Fruit fly (Drosophila melanogaster) whole organism, pupa: ENCODE measurements around the gene Ccp84Ae.

Source experiments
- CG10348 ChIP-seq: fragments of 200-800 bp; sonication (Bioruptor generic); IDR thresholded peaks from 2 replicates; pipeline ENCODE4 v1.3.6; 2022; ENCODE audit warnings: missing biosample characterization, missing genetic modification characterization
- CG12605 ChIP-seq: fragments of 200-800 bp; sonication (Bioruptor generic); IDR thresholded peaks from 2 replicates; pipeline ENCODE4 v1.3.6; 2022; ENCODE audit warnings: missing biosample characterization, missing genetic modification characterization
- CG13204 ChIP-seq: fragments of 200-800 bp; sonication (Bioruptor generic); optimal IDR thresholded peaks from 2 replicates; lab custom pipeline; 2018; ENCODE audit warnings: missing biosample characterization, mild to moderate bottlenecking, missing genetic modification characterization, moderate library complexity
- CG14655 ChIP-seq: fragments of 200-800 bp; sonication (Bioruptor generic); optimal IDR thresholded peaks from 3 replicates; lab custom pipeline; 2017; ENCODE audit warnings: mild to moderate bottlenecking, missing biosample characterization, missing genetic modification reagents, missing genetic modification characterization
- CG15710 ChIP-seq: fragments of 200-800 bp; sonication (Bioruptor generic); optimal IDR thresholded peaks from 2 replicates; lab custom pipeline; 2018; ENCODE audit warnings: missing biosample characterization, mild to moderate bottlenecking, missing genetic modification characterization, moderate library complexity
- CG17806 ChIP-seq: fragments of 200-800 bp; sonication (Bioruptor generic); optimal IDR thresholded peaks from 2 replicates; lab custom pipeline; 2018; ENCODE audit warnings: missing biosample characterization, mild to moderate bottlenecking, missing genetic modification characterization, moderate library complexity
- CG32121 ChIP-seq: fragments of 200-800 bp; sonication (Bioruptor generic); IDR thresholded peaks from 2 replicates; pipeline ENCODE4 v1.3.6; 2022; ENCODE audit warnings: missing biosample characterization, missing genetic modification characterization
- CG8159 ChIP-seq: fragments of 200-800 bp; sonication (Bioruptor generic); optimal IDR thresholded peaks from 3 replicates; lab custom pipeline; 2018; ENCODE audit warnings: missing biosample characterization, mild to moderate bottlenecking, missing genetic modification characterization, moderate library complexity
- CG8301 ChIP-seq: fragments of 200-800 bp; sonication (Bioruptor generic); optimal IDR thresholded peaks from 2 replicates; lab custom pipeline; 2018; ENCODE audit warnings: missing biosample characterization, mild to moderate bottlenecking, missing genetic modification characterization
- CG9948 ChIP-seq: fragments of 200-800 bp; sonication (Bioruptor generic); optimal IDR thresholded peaks from 2 replicates; lab custom pipeline; 2018; ENCODE audit warnings: missing biosample characterization, mild to moderate bottlenecking, missing genetic modification characterization, moderate library complexity
- D1 ChIP-seq: fragments of 200-800 bp; sonication (Bioruptor generic); optimal IDR thresholded peaks from 2 replicates; lab custom pipeline; 2018; ENCODE audit warnings: missing biosample characterization, mild to moderate bottlenecking, missing genetic modification characterization, moderate library complexity
- Ets98B ChIP-seq: fragments of 200-800 bp; sonication (Bioruptor generic); IDR thresholded peaks from 2 replicates; pipeline ENCODE4 v1.3.6; 2022; ENCODE audit warnings: missing biosample characterization, missing genetic modification characterization
- Pif1A ChIP-seq: fragments of 200-800 bp; sonication (Bioruptor generic); optimal IDR thresholded peaks from 3 replicates; lab custom pipeline; 2016; ENCODE audit warnings: missing biosample characterization, missing genetic modification characterization
- Pif1B ChIP-seq: fragments of 200-800 bp; sonication (Bioruptor generic); optimal IDR thresholded peaks from 3 replicates; lab custom pipeline; 2016; ENCODE audit warnings: missing biosample characterization, missing genetic modification characterization
- Snoo ChIP-seq: fragments of 200-800 bp; sonication (Bioruptor generic); optimal IDR thresholded peaks from 3 replicates; lab custom pipeline; 2017; ENCODE audit warnings: missing biosample characterization, mild to moderate bottlenecking, missing genetic modification characterization, inconsistent platforms
- fd96Ca ChIP-seq: fragments of 200-800 bp; sonication (Bioruptor generic); IDR thresholded peaks from 3 replicates; pipeline ENCODE4 v1.3.6; 2022; ENCODE audit warnings: missing biosample characterization, missing genetic modification characterization
- gl ChIP-seq: fragments of 200-800 bp; sonication (Bioruptor generic); optimal IDR thresholded peaks from 2 replicates; lab custom pipeline; 2018; ENCODE audit warnings: missing biosample characterization, mild to moderate bottlenecking, missing genetic modification characterization
- rn ChIP-seq: fragments of 200-800 bp; sonication (Bioruptor generic); IDR thresholded peaks from 2 replicates; pipeline ENCODE4 v1.3.6; 2022; ENCODE audit warnings: missing biosample characterization, missing genetic modification characterization

The Ccp84Ae gene

dm6 chr3R:6646740-6647139 lies 44.8 kb downstream of the Ccp84Ae start, which contains the start of gene Taf1:
Taf1 (plus strand) TSS chr3R:6646889.
- TF ChIP-seq rn (GFP tag; lab: Robert Waterston, UW) (no peak), CG8301 (tag; lab: Kevin White, UChicago) (no peak), CG13204 (GFP tag; lab: Kevin White, UChicago) (no peak), CG32121 (GFP tag; lab: Robert Waterston, UW) (no peak), D1 (tag; lab: Kevin White, UChicago) (no peak), CG14655 (GFP tag; lab: Kevin White, UChicago) (no peak), CG12605 (no peak), Pif1A (GFP tag; lab: Kevin White, UChicago) (no peak), Pif1B (no peak), Snoo (tag; lab: Kevin White, UChicago) (no peak), CG9948 (tag; lab: Kevin White, UChicago) (no peak), fd96Ca (GFP tag; lab: Robert Waterston, UW) (no peak), CG17806 (no peak), CG15710 (tag; lab: Kevin White, UChicago) (no peak), Ets98B (no peak)
- TF ChIP-seq, all 21 proteins: peak for 0

- TF ChIP-seq Snoo (tag; lab: Kevin White, UChicago) (no peak), CG9948 (tag; lab: Kevin White, UChicago) (no peak), CG15710 (tag; lab: Kevin White, UChicago) (no peak), CG10348 (GFP tag; lab: Robert Waterston, UW) (no peak)
Measured at dm6 chr3R:6644334-6644733, 47.2 kb downstream of the Ccp84Ae start, which contains the start of gene Ass. Ass (minus strand) TSS chr3R:6644434.

- TF ChIP-seq Ets98B = no peak
- no peak for TF ChIP-seq Snoo (tag; lab: Kevin White, UChicago)
- no peak for TF ChIP-seq CG8159 (tag; lab: Kevin White, UChicago)
- TF ChIP-seq CG17806 = no peak
- TF ChIP-seq fd96Ca (GFP tag; lab: Robert Waterston, UW) = no peak
- no peak for TF ChIP-seq Pif1B
- no peak for TF ChIP-seq CG15710 (tag; lab: Kevin White, UChicago)
- TF ChIP-seq D1 (tag; lab: Kevin White, UChicago) = no peak
- TF ChIP-seq gl (tag; lab: Kevin White, UChicago) = no peak
- no peak for TF ChIP-seq rn (GFP tag; lab: Robert Waterston, UW)
- no peak for TF ChIP-seq CG13204 (GFP tag; lab: Kevin White, UChicago)
- TF ChIP-seq CG9948 (tag; lab: Kevin White, UChicago) = no peak
- TF ChIP-seq Pif1A (GFP tag; lab: Kevin White, UChicago) = no peak
- TF ChIP-seq CG32121 (GFP tag; lab: Robert Waterston, UW) = no peak
- no peak for TF ChIP-seq CG12605
- TF ChIP-seq, all 21 proteins: peak for 0
Measured at dm6 chr3R:6640932-6641331, 50.6 kb downstream of the Ccp84Ae start, which contains the start of gene CG31286. CG31286 (plus strand) TSS chr3R:6641232.
